Fruit fly (Drosophila melanogaster): ENCODE measurements around the gene CG33116.
A peak's percentile ranks its signal among the peaks of the same experiment; 100 is the strongest.

The CG33116 gene

dm6 chr2L:19526844-19527243 lies 6.4 kb upstream of the CG33116 start (continued):
- TF ChIP-seq Chrac-16 (GFP tag; optimal IDR thresholded peaks at IDR 0.05) = no peak
- no peak for TF ChIP-seq mld (GFP tag; IDR thresholded peaks at IDR 0.05; ENCODE audit: partially characterized antibody)
- TF ChIP-seq CG7372 (GFP tag; IDR thresholded peaks at IDR 0.05) = peak; percentile 79
- TF ChIP-seq rib (GFP tag; IDR thresholded peaks at IDR 0.05) = no peak
- no peak for TF ChIP-seq CG8478 (optimal IDR thresholded peaks at IDR 0.05)
- TF ChIP-seq CG1602 (GFP tag; optimal IDR thresholded peaks at IDR 0.05) = no peak
- no peak for TF ChIP-seq tna (GFP tag; IDR thresholded peaks at IDR 0.05; ENCODE audit: partially characterized antibody)
- peak; percentile 27 for TF ChIP-seq Med (GFP tag)
- no peak for TF ChIP-seq CG1792 (GFP tag; optimal IDR thresholded peaks at IDR 0.05)
- TF ChIP-seq hbn (GFP tag; IDR thresholded peaks at IDR 0.05; ENCODE audit: partially characterized antibody) = 0 out of 2 replicates have a peak, but pooled peaks have one; percentile 13
- TF ChIP-seq CG6765 (GFP tag; optimal IDR thresholded peaks at IDR 0.05) = no peak

dm6 chr2L:19528308-19528707 lies 5.0 kb upstream of the CG33116 start:
- TF ChIP-seq CG11398 (GFP tag; optimal IDR thresholded peaks at IDR 0.05) (peak; percentile 88), CG1233 (GFP tag; optimal IDR thresholded peaks at IDR 0.05) (peak; percentile 94), CG17385 (GFP tag; optimal IDR thresholded peaks at IDR 0.05) (peak; percentile 94), sens (GFP tag) (peak; percentile 98), CG6791 (GFP tag; IDR thresholded peaks at IDR 0.05; ENCODE audit: partially characterized antibody) (no peak), Nf-YA (GFP tag; IDR thresholded peaks at IDR 0.05) (peak; percentile 87), Hr39 (optimal IDR thresholded peaks at IDR 0.05) (no peak), Dfd (GFP tag; optimal IDR thresholded peaks at IDR 0.05) (peak in 1 of 2 experiments; percentile 29), CG7745 (tag; optimal IDR thresholded peaks at IDR 0.05) (no peak), az2 (GFP tag; optimal IDR thresholded peaks at IDR 0.05) (peak; percentile 88), CG42726 (GFP tag; IDR thresholded peaks at IDR 0.05; ENCODE audit: partially characterized antibody) (no peak), dimm (GFP tag; IDR thresholded peaks at IDR 0.05) (peak; percentile 59), ttk (GFP tag; IDR thresholded peaks at IDR 0.05) (peak; percentile 84), ATbp (GFP tag; optimal IDR thresholded peaks at IDR 0.05) (peak; percentile 86), CG1602 (GFP tag; optimal IDR thresholded peaks at IDR 0.05) (peak; percentile 85), CG1529 (GFP tag; optimal IDR thresholded peaks at IDR 0.05) (peak; percentile 74), Dbx (GFP tag; IDR thresholded peaks at IDR 0.05) (peak; percentile 98), bab2 (GFP tag; optimal IDR thresholded peaks at IDR 0.05) (peak; percentile 97), slou (GFP tag; optimal IDR thresholded peaks at IDR 0.05) (peak; percentile 89), Vsx1 (GFP tag; optimal IDR thresholded peaks at IDR 0.05) (peak; percentile 87), CG11504 (tag; optimal IDR thresholded peaks at IDR 0.05) (peak; percentile 93), Aef1 (GFP tag; IDR thresholded peaks at IDR 0.05) (peak; percentile 96), Taf1 (GFP tag; IDR thresholded peaks at IDR 0.05) (peak; percentile 96), CG11560 (tag; IDR thresholded peaks at IDR 0.05) (peak; percentile 88), CG17568 (GFP tag; optimal IDR thresholded peaks at IDR 0.05) (peak; percentile 92), ewg (GFP tag; optimal IDR thresholded peaks at IDR 0.05) (peak; percentile 74), H15 (GFP tag; IDR thresholded peaks at IDR 0.05) (peak; percentile 93), lola (GFP tag; optimal IDR thresholded peaks at IDR 0.05) (peak in 1 of 3 experiments; percentile 53), CG13296 (GFP tag; optimal IDR thresholded peaks at IDR 0.05) (peak; percentile 98), CG2889 (GFP tag; IDR thresholded peaks at IDR 0.05) (peak; percentile 94), CG33213 (GFP tag; optimal IDR thresholded peaks at IDR 0.05) (peak; percentile 94), CG4404 (GFP tag; IDR thresholded peaks at IDR 0.05) (peak; percentile 84), CG7357 (GFP tag; IDR thresholded peaks at IDR 0.05) (peak; percentile 88), CG11723 (GFP tag; optimal IDR thresholded peaks at IDR 0.05) (peak; percentile 87), CG31388 (GFP tag; optimal IDR thresholded peaks at IDR 0.05) (peak; percentile 83), pita (GFP tag; optimal IDR thresholded peaks at IDR 0.05) (no peak), trh (GFP tag; optimal IDR thresholded peaks at IDR 0.05) (peak; percentile 77), slp2 (GFP tag; optimal IDR thresholded peaks at IDR 0.05) (peak; percentile 89), sc (optimal IDR thresholded peaks at IDR 0.05) (no peak), sc (GFP tag; optimal IDR thresholded peaks at IDR 0.05) (peak; percentile 45), C15 (GFP tag; IDR thresholded peaks at IDR 0.05) (peak; percentile 96)
